Worm (Caenorhabditis elegans) whole organism, L2 larva: Measurements from ENCODE around the gene F32D8.7.
A peak's percentile ranks its signal among the peaks of the same experiment; 100 is the strongest.

Experiments used
- C34F6.9 ChIP-seq: fragments of 150-350 bp; optimal IDR thresholded peaks from 2 replicates; lab custom pipeline; 2014; ENCODE audit warnings: missing biosample characterization, missing genetic modification characterization
- F13H6.1 ChIP-seq: sonication (generic microtip); optimal IDR thresholded peaks from 2 replicates; lab custom pipeline; 2016; ENCODE audit warnings: missing genetic modification characterization, missing compliant biosample characterization
- R02D3.7 ChIP-seq: fragments of 150-350 bp; optimal IDR thresholded peaks from 2 replicates; lab custom pipeline; 2014; ENCODE audit warnings: missing biosample characterization, missing genetic modification characterization
- Y55F3AM.14 ChIP-seq: fragments of 200-800 bp; sonication (Bioruptor generic); optimal IDR thresholded peaks from 2 replicates; lab custom pipeline; 2018; ENCODE audit warnings: mild to moderate bottlenecking, missing genetic modification characterization, missing compliant biosample characterization
- aly-2 ChIP-seq: fragments of 150-350 bp; optimal IDR thresholded peaks from 2 replicates; lab custom pipeline; 2014; ENCODE audit warnings: missing biosample characterization, missing genetic modification characterization
- ama-1 ChIP-seq: fragments of 150-350 bp; optimal IDR thresholded peaks from 2 replicates; lab custom pipeline; 2018; ENCODE audit warnings: inconsistent platforms
- blmp-1 ChIP-seq: sonication (generic microtip); optimal IDR thresholded peaks from 2 replicates; lab custom pipeline; 2017; ENCODE audit warnings: missing genetic modification characterization, mild to moderate bottlenecking, missing compliant biosample characterization, antibody characterized with exemption, moderate library complexity; ENCODE audit not compliant: insufficient read depth
- ceh-82 ChIP-seq: fragments of 150-350 bp; optimal IDR thresholded peaks from 2 replicates; lab custom pipeline; 2014; ENCODE audit warnings: missing biosample characterization, missing genetic modification characterization
- crh-2 ChIP-seq: sonication (generic microtip); optimal IDR thresholded peaks from 2 replicates; lab custom pipeline; 2017; ENCODE audit warnings: missing biosample characterization, missing genetic modification characterization
- dmd-4 ChIP-seq: sonication (generic microtip); optimal IDR thresholded peaks from 2 replicates; lab custom pipeline; 2017; ENCODE audit warnings: missing biosample characterization, missing genetic modification characterization
- egl-27 ChIP-seq: sonication (generic microtip); optimal IDR thresholded peaks from 3 replicates; lab custom pipeline; 2017; ENCODE audit warnings: missing biosample characterization, missing genetic modification reagents, missing genetic modification characterization
- elt-1 ChIP-seq: fragments of 150-350 bp; optimal IDR thresholded peaks from 2 replicates; lab custom pipeline; 2014; ENCODE audit warnings: missing biosample characterization, missing genetic modification characterization
- elt-3 ChIP-seq: sonication (generic microtip); optimal IDR thresholded peaks from 2 replicates; lab custom pipeline; 2017; ENCODE audit warnings: missing biosample characterization, missing genetic modification characterization
- fos-1 ChIP-seq: fragments of 150-350 bp; optimal IDR thresholded peaks from 2 replicates; lab custom pipeline; 2014; ENCODE audit warnings: missing biosample characterization, missing genetic modification characterization
- gmeb-1 ChIP-seq: fragments of 150-350 bp; optimal IDR thresholded peaks from 2 replicates; lab custom pipeline; 2014; ENCODE audit warnings: missing biosample characterization, missing genetic modification characterization
- lin-11 ChIP-seq: fragments of 150-350 bp; sonication (generic microtip); optimal IDR thresholded peaks from 2 replicates; lab custom pipeline; 2014; ENCODE audit warnings: missing biosample characterization, missing genetic modification characterization, inconsistent platforms, mixed read lengths
- lin-13 ChIP-seq: fragments of 150-350 bp; optimal IDR thresholded peaks from 2 replicates; lab custom pipeline; 2014; ENCODE audit warnings: missing biosample characterization, missing genetic modification reagents, missing genetic modification characterization
- lin-39 ChIP-seq: fragments of 150-350 bp; optimal IDR thresholded peaks from 2 replicates; lab custom pipeline; 2014; ENCODE audit warnings: missing biosample characterization, missing genetic modification reagents, missing genetic modification characterization
- lsy-2 ChIP-seq, 2 experiments: fragments of 150-350 bp in 1 of 2; sonication (generic microtip) in 1 of 2; optimal IDR thresholded peaks; 2 replicates each; lab custom pipeline; 2014 to 2017; ENCODE audit warnings: missing biosample characterization in 2 of 2, missing genetic modification characterization in 2 of 2
- mab-5 ChIP-seq: fragments of 150-350 bp; optimal IDR thresholded peaks from 2 replicates; lab custom pipeline; 2014; ENCODE audit warnings: missing biosample characterization, missing genetic modification characterization
- mdl-1 ChIP-seq, 2 experiments: fragments of 150-350 bp in 1 of 2; sonication (generic microtip) in 1 of 2; optimal IDR thresholded peaks; 2 replicates each; lab custom pipeline; 2017; ENCODE audit warnings: missing biosample characterization in 2 of 2, missing genetic modification characterization in 2 of 2
- nhr-11 ChIP-seq: fragments of 150-350 bp; optimal IDR thresholded peaks from 2 replicates; lab custom pipeline; 2014; ENCODE audit warnings: missing biosample characterization, missing genetic modification characterization
- nhr-12 ChIP-seq: fragments of 150-350 bp; optimal IDR thresholded peaks from 2 replicates; lab custom pipeline; 2014; ENCODE audit warnings: missing biosample characterization, missing genetic modification characterization
- nhr-129 ChIP-seq: fragments of 150-350 bp; optimal IDR thresholded peaks from 2 replicates; lab custom pipeline; 2014; ENCODE audit warnings: missing biosample characterization, missing genetic modification characterization
- nhr-21 ChIP-seq: fragments of 150-350 bp; optimal IDR thresholded peaks from 2 replicates; lab custom pipeline; 2014; ENCODE audit warnings: missing biosample characterization, missing genetic modification characterization
- nhr-23 ChIP-seq: fragments of 150-350 bp; optimal IDR thresholded peaks from 2 replicates; lab custom pipeline; 2014; ENCODE audit warnings: missing biosample characterization, missing genetic modification reagents, missing genetic modification characterization
- nhr-237 ChIP-seq: fragments of 150-350 bp; optimal IDR thresholded peaks from 2 replicates; lab custom pipeline; 2014; ENCODE audit warnings: missing biosample characterization, missing genetic modification characterization
- nhr-25 ChIP-seq: fragments of 150-350 bp; sonication (generic microtip); optimal IDR thresholded peaks from 3 replicates; lab custom pipeline; 2014; ENCODE audit warnings: missing biosample characterization, missing genetic modification characterization
- nhr-77 ChIP-seq: fragments of 150-350 bp; optimal IDR thresholded peaks from 2 replicates; lab custom pipeline; 2014; ENCODE audit warnings: missing biosample characterization, missing genetic modification characterization
- peb-1 ChIP-seq: fragments of 150-350 bp; optimal IDR thresholded peaks from 2 replicates; lab custom pipeline; 2014; ENCODE audit warnings: missing biosample characterization, missing genetic modification characterization
- sem-4 ChIP-seq: fragments of 150-350 bp; optimal IDR thresholded peaks from 2 replicates; lab custom pipeline; 2014; ENCODE audit warnings: missing biosample characterization, missing genetic modification reagents, missing genetic modification characterization
- skn-1 ChIP-seq: sonication (generic microtip); optimal IDR thresholded peaks from 2 replicates; lab custom pipeline; 2017; ENCODE audit warnings: missing biosample characterization, missing genetic modification characterization
- sma-3 ChIP-seq: sonication (generic microtip); optimal IDR thresholded peaks from 2 replicates; lab custom pipeline; 2016; ENCODE audit warnings: missing genetic modification reagents, missing genetic modification characterization, missing compliant biosample characterization
- sma-9 ChIP-seq, 2 experiments: fragments of 150-350 bp in 1 of 2; sonication (generic microtip) in 1 of 2; optimal IDR thresholded peaks; 2 replicates each; lab custom pipeline; 2014 to 2016; ENCODE audit warnings: missing genetic modification characterization in 2 of 2, mild to moderate bottlenecking in 1 of 2, missing biosample characterization in 1 of 2, missing compliant biosample characterization in 1 of 2, missing genetic modification reagents in 1 of 2, moderate library complexity in 1 of 2
- snpc-4 ChIP-seq: fragments of 150-350 bp; optimal IDR thresholded peaks from 2 replicates; lab custom pipeline; 2014; ENCODE audit warnings: missing biosample characterization, missing genetic modification characterization
- unc-39 ChIP-seq: fragments of 150-350 bp; optimal IDR thresholded peaks from 2 replicates; lab custom pipeline; 2014; ENCODE audit warnings: missing biosample characterization, missing genetic modification characterization
- unc-62 ChIP-seq: fragments of 150-350 bp; optimal IDR thresholded peaks from 2 replicates; lab custom pipeline; 2014; ENCODE audit warnings: missing biosample characterization, missing genetic modification reagents, missing genetic modification characterization
- zag-1 ChIP-seq: fragments of 150-350 bp; optimal IDR thresholded peaks from 2 replicates; lab custom pipeline; 2014; ENCODE audit warnings: missing biosample characterization, missing genetic modification characterization
- ztf-1 ChIP-seq: fragments of 200-800 bp; sonication (Bioruptor generic); conservative IDR thresholded peaks from 2 replicates; pipeline ENCODE4 v1.3.6; 2022; ENCODE audit warnings: missing genetic modification characterization, missing compliant biosample characterization

Gene F32D8.7

DNA sequence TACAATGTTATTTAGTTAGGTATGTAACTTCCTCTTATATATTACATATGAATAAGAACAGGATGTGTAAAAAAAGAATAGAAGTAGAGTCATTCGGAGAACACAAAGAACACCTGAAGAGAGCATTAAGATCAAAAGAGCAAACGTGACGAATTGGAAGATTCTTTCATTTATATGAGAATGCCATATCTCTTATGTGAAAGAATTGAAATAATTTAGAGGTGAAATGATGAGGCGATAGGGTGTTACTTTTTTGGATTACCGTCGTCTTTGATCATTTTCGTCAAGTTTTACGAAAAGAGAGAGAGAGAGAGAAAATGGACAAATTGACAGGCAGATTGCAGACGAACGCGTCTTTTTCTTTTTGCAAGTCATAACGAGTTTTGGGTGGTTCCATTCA is 21.7 kb upstream of the F32D8.7 start:
- no peak for TF ChIP-seq nhr-23 (tag; lab: Kevin White, UChicago)
- TF ChIP-seq C34F6.9 (tag; lab: Kevin White, UChicago), result peak; percentile 32
- peak in 1 of 2 experiments; percentile 11 for TF ChIP-seq lsy-2 (tag; optimal IDR thresholded peaks at IDR 0.05; lab: Kevin White, UChicago)
- TF ChIP-seq ztf-1 (GFP tag; lab: Robert Waterston, UW), result no peak
- TF ChIP-seq lin-13 (GFP tag; lab: Kevin White, UChicago), result peak; percentile 7
- TF ChIP-seq crh-2, result peak; percentile 17
- peak; percentile 60 for TF ChIP-seq sma-9 (GFP tag; optimal IDR thresholded peaks at IDR 0.05; lab: Kevin White, UChicago)
- no peak for TF ChIP-seq sma-9 (tag; optimal IDR thresholded peaks at IDR 0.05; lab: Kevin White, UChicago)
- TF ChIP-seq peb-1 (tag; lab: Kevin White, UChicago), result no peak

DNA sequence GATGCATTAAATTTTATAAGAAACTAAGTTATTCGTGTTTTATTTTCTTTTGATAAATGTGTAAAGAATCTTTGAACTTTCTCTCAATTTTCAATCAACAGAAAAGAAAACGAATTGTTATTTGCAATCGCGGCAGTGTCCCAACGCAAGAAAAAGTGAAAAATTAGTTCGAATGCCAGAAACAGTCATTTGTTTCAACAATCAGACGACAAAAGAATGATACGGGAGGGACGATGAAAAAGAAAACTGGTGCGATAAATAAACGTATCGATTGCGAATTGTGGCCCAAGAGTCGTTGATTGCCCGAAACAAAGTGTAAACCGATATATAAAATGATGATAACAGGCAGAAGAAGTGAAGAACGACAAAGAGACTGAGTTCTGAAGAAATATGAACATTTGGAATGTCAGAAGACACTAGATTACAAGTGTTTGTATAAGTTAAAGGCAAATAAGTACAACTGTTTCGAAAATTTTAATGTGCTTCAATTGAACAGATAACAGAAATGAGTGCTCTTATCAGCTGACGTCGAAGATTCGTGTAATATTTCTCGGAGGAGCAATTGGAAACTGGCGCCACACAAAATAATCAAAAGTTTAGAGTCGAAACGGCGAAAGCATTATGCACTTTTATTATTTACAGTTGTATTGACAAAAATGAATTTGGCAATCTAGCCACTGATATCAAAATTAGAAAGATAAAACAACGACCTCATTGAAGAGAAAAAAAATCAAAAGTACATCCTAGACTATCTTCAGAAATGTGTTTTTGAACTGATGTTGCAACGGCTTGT is 20.2 kb upstream of the F32D8.7 start:
- TF ChIP-seq C34F6.9 (tag; lab: Kevin White, UChicago) (peak; percentile 1), nhr-21 (tag; lab: Kevin White, UChicago) (peak; percentile 9), lin-11 (tag; lab: Kevin White, UChicago) (no peak), sem-4 (tag; lab: Kevin White, UChicago) (no peak), nhr-23 (tag; lab: Kevin White, UChicago) (no peak), F13H6.1 (peak; percentile 6), blmp-1 (tag; lab: Kevin White, UChicago) (peak; percentile 42), gmeb-1 (tag; lab: Kevin White, UChicago) (peak; percentile 19), ama-1 (no peak), unc-62 (GFP tag; lab: Kevin White, UChicago) (no peak), R02D3.7 (tag; lab: Kevin White, UChicago) (no peak), nhr-77 (tag; lab: Kevin White, UChicago) (no peak), elt-1 (tag; lab: Kevin White, UChicago) (no peak), nhr-25 (no peak), elt-3 (no peak), mab-5 (tag; lab: Kevin White, UChicago) (no peak), nhr-12 (no peak), nhr-129 (tag; lab: Kevin White, UChicago) (peak; percentile 13), crh-2 (no peak), ztf-1 (GFP tag; lab: Robert Waterston, UW) (no peak), lin-39 (tag; lab: Kevin White, UChicago) (no peak), zag-1 (tag; lab: Kevin White, UChicago) (no peak), Y55F3AM.14 (GFP tag; lab: Kevin White, UChicago) (no peak), sma-3 (GFP tag; lab: Kevin White, UChicago) (peak; percentile 12), skn-1 (tag; lab: Kevin White, UChicago) (no peak), snpc-4 (tag; lab: Kevin White, UChicago) (no peak), mdl-1 (tag; optimal IDR thresholded peaks at IDR 0.05; lab: Kevin White, UChicago) (no peak), lsy-2 (tag; optimal IDR thresholded peaks at IDR 0.05; lab: Kevin White, UChicago) (peak in 1 of 2 experiments; percentile 7), dmd-4 (tag; lab: Kevin White, UChicago) (no peak), sma-9 (GFP tag; optimal IDR thresholded peaks at IDR 0.05; lab: Kevin White, UChicago) (peak; percentile 71), sma-9 (tag; optimal IDR thresholded peaks at IDR 0.05; lab: Kevin White, UChicago) (no peak), unc-39 (tag; lab: Kevin White, UChicago) (no peak), egl-27 (no peak), ceh-82 (tag; lab: Kevin White, UChicago) (no peak), nhr-11 (tag; lab: Kevin White, UChicago) (no peak), nhr-237 (tag; lab: Kevin White, UChicago) (no peak), aly-2 (tag; lab: Kevin White, UChicago) (no peak), fos-1 (peak; percentile 86), lin-13 (GFP tag; lab: Kevin White, UChicago) (no peak)
- TF ChIP-seq, all 48 proteins: peak for 10
